Fruit fly (Drosophila melanogaster) whole organism, embryonic: ENCODE results near the gene CG4942.

Experiments used
- Bdp1 ChIP-seq: fragments of 200-800 bp; sonication (Bioruptor generic); optimal IDR thresholded peaks from 3 replicates; lab custom pipeline; 2016; ENCODE audit warnings: missing biosample characterization, missing genetic modification characterization
- Bgb ChIP-seq: fragments of 200-800 bp; sonication (Bioruptor generic); IDR thresholded peaks from 2 replicates; pipeline ENCODE4 v1.3.6; 2022; ENCODE audit warnings: missing biosample characterization, missing genetic modification characterization; ENCODE audit not compliant: partially characterized antibody
- Blimp-1 ChIP-seq: fragments of 200-800 bp; sonication (Bioruptor generic); optimal IDR thresholded peaks from 3 replicates; lab custom pipeline; 2018; ENCODE audit warnings: missing biosample characterization, missing genetic modification characterization, mild to moderate bottlenecking, moderate library complexity, missing genetic modification reagents
- CG11723 ChIP-seq: fragments of 200-800 bp; sonication (Bioruptor generic); optimal IDR thresholded peaks from 2 replicates; lab custom pipeline; 2017; ENCODE audit warnings: missing biosample characterization, mild to moderate bottlenecking, missing genetic modification characterization
- CG12155 ChIP-seq: fragments of 200-800 bp; sonication (Bioruptor generic); optimal IDR thresholded peaks from 3 replicates; lab custom pipeline; 2016; ENCODE audit warnings: missing biosample characterization, missing genetic modification characterization
- CG12659 ChIP-seq: fragments of 200-800 bp; sonication (Bioruptor generic); optimal IDR thresholded peaks from 3 replicates; lab custom pipeline; 2017; ENCODE audit warnings: mild to moderate bottlenecking, missing biosample characterization, missing genetic modification reagents, missing genetic modification characterization
- CG15269 ChIP-seq: fragments of 200-800 bp; sonication (Bioruptor generic); optimal IDR thresholded peaks from 2 replicates; lab custom pipeline; 2018; ENCODE audit warnings: missing biosample characterization, mild to moderate bottlenecking, missing genetic modification characterization, moderate library complexity
- CG1529 ChIP-seq: fragments of 200-800 bp; sonication (Bioruptor generic); optimal IDR thresholded peaks from 3 replicates; lab custom pipeline; 2018; ENCODE audit warnings: missing biosample characterization, missing genetic modification characterization
- CG1603 ChIP-seq: fragments of 200-800 bp; sonication (Bioruptor generic); optimal IDR thresholded peaks from 2 replicates; lab custom pipeline; 2019; ENCODE audit warnings: missing biosample characterization, mild to moderate bottlenecking, missing genetic modification characterization, moderate library complexity
- CG2116 ChIP-seq: fragments of 200-800 bp; sonication (Bioruptor generic); optimal IDR thresholded peaks from 3 replicates; lab custom pipeline; 2018; ENCODE audit warnings: missing biosample characterization, mild to moderate bottlenecking, missing genetic modification characterization
- CG2678 ChIP-seq: fragments of 200-800 bp; sonication (Bioruptor generic); optimal IDR thresholded peaks from 3 replicates; lab custom pipeline; 2019; ENCODE audit warnings: missing biosample characterization, mild to moderate bottlenecking, missing genetic modification characterization, moderate library complexity
- CG32772 ChIP-seq: fragments of 200-800 bp; sonication (Bioruptor generic); IDR thresholded peaks from 2 replicates; pipeline ENCODE4 v1.3.6; 2022; ENCODE audit warnings: missing biosample characterization, missing genetic modification characterization
- CG4282 ChIP-seq: fragments of 200-800 bp; sonication (Bioruptor generic); optimal IDR thresholded peaks from 2 replicates; lab custom pipeline; 2016; ENCODE audit warnings: missing biosample characterization, missing genetic modification characterization
- CG6689 ChIP-seq: fragments of 200-800 bp; sonication (Bioruptor generic); IDR thresholded peaks from 2 replicates; pipeline ENCODE4 v1.3.6; 2022; ENCODE audit warnings: missing biosample characterization, missing genetic modification characterization
- CG6854 ChIP-seq: fragments of 200-800 bp; sonication (Bioruptor generic); optimal IDR thresholded peaks from 3 replicates; lab custom pipeline; 2017; ENCODE audit warnings: missing biosample characterization, mild to moderate bottlenecking, missing genetic modification characterization
- CG7556 ChIP-seq: fragments of 200-800 bp; sonication (Bioruptor generic); optimal IDR thresholded peaks from 2 replicates; lab custom pipeline; 2017; ENCODE audit warnings: missing biosample characterization, mild to moderate bottlenecking, missing genetic modification characterization
- CG7786 ChIP-seq: fragments of 200-800 bp; sonication (Bioruptor generic); optimal IDR thresholded peaks from 2 replicates; lab custom pipeline; 2016; ENCODE audit warnings: missing biosample characterization, missing genetic modification characterization
- CG8388 ChIP-seq: fragments of 200-800 bp; sonication (Bioruptor generic); optimal IDR thresholded peaks from 2 replicates; lab custom pipeline; 2019; ENCODE audit warnings: missing biosample characterization, mild to moderate bottlenecking, missing genetic modification characterization, moderate library complexity
- CG9609 ChIP-seq: fragments of 200-800 bp; sonication (Bioruptor generic); optimal IDR thresholded peaks from 3 replicates; lab custom pipeline; 2016; ENCODE audit warnings: missing biosample characterization, missing genetic modification characterization
- CG9727 ChIP-seq: fragments of 200-800 bp; sonication (Bioruptor generic); optimal IDR thresholded peaks from 3 replicates; lab custom pipeline; 2017; ENCODE audit warnings: missing biosample characterization, mild to moderate bottlenecking, missing genetic modification characterization
- CG9932 ChIP-seq: fragments of 200-800 bp; sonication (Bioruptor generic); IDR thresholded peaks from 2 replicates; pipeline ENCODE4 v1.3.6; 2022; ENCODE audit warnings: missing biosample characterization, missing genetic modification characterization
- CkIIα-i1 ChIP-seq: fragments of 200-800 bp; sonication (Bioruptor generic); IDR thresholded peaks from 2 replicates; pipeline ENCODE4 v1.3.6; 2022; ENCODE audit warnings: missing biosample characterization, missing genetic modification characterization
- D19B ChIP-seq: fragments of 200-800 bp; sonication (Bioruptor generic); optimal IDR thresholded peaks from 2 replicates; lab custom pipeline; 2017; ENCODE audit warnings: missing biosample characterization, mild to moderate bottlenecking, missing genetic modification characterization
- Doc3 ChIP-seq: fragments of 200-800 bp; sonication (Bioruptor generic); IDR thresholded peaks from 3 replicates; pipeline ENCODE4 v1.3.6; 2022; ENCODE audit warnings: missing biosample characterization, missing genetic modification characterization; ENCODE audit not compliant: partially characterized antibody
- NC2α ChIP-seq: fragments of 200-800 bp; sonication (Bioruptor generic); optimal IDR thresholded peaks from 2 replicates; lab custom pipeline; 2016; ENCODE audit warnings: missing biosample characterization, missing genetic modification characterization
- NC2β ChIP-seq: fragments of 200-800 bp; sonication (Bioruptor generic); optimal IDR thresholded peaks from 2 replicates; lab custom pipeline; 2016; ENCODE audit warnings: missing biosample characterization, missing genetic modification characterization
- NFAT ChIP-seq: fragments of 200-800 bp; sonication (Bioruptor generic); IDR thresholded peaks from 2 replicates; pipeline ENCODE4 v1.3.6; 2022; ENCODE audit warnings: missing biosample characterization, missing genetic modification characterization
- Rfx ChIP-seq: fragments of 200-800 bp; sonication (Bioruptor generic); IDR thresholded peaks from 2 replicates; pipeline ENCODE4 v1.3.6; 2022; ENCODE audit warnings: missing biosample characterization, missing genetic modification characterization
- Sox102F ChIP-seq: fragments of 200-800 bp; sonication (Bioruptor generic); optimal IDR thresholded peaks from 2 replicates; lab custom pipeline; 2018; ENCODE audit warnings: missing biosample characterization, mild to moderate bottlenecking, missing genetic modification characterization, moderate library complexity
- Spps ChIP-seq: fragments of 200-800 bp; sonication (Bioruptor generic); optimal IDR thresholded peaks from 2 replicates; lab custom pipeline; 2018; ENCODE audit warnings: missing biosample characterization, mild to moderate bottlenecking, missing genetic modification characterization
- Stat92E ChIP-seq, 3 experiments: fragments of >200 bp in 2 of 3; fragments of 200-800 bp in 1 of 3; sonication (Bioruptor generic) in 1 of 3; optimal IDR thresholded peaks; 2 replicates each; lab custom pipeline; 2017 to 2019; ENCODE audit warnings: missing biosample characterization in 3 of 3, missing genetic modification characterization in 3 of 3, mild to moderate bottlenecking in 1 of 3, moderate library complexity in 1 of 3
- ash1 ChIP-seq: fragments of 200-800 bp; sonication (Bioruptor generic); optimal IDR thresholded peaks from 2 replicates; lab custom pipeline; 2018; ENCODE audit warnings: missing biosample characterization, mild to moderate bottlenecking, missing genetic modification characterization
- bowl ChIP-seq: fragments of 200-800 bp; sonication (Bioruptor generic); IDR thresholded peaks from 2 replicates; pipeline ENCODE4 v1.3.6; 2022; ENCODE audit warnings: missing biosample characterization, missing genetic modification characterization
- cg ChIP-seq: fragments of 200-800 bp; sonication (Bioruptor generic); optimal IDR thresholded peaks from 3 replicates; lab custom pipeline; 2019; ENCODE audit warnings: missing biosample characterization, mild to moderate bottlenecking, missing genetic modification characterization, moderate library complexity
- ewg ChIP-seq: fragments of 200-800 bp; sonication (Bioruptor generic); optimal IDR thresholded peaks from 3 replicates; lab custom pipeline; 2017; ENCODE audit warnings: mild to moderate bottlenecking, missing biosample characterization, missing genetic modification reagents, missing genetic modification characterization
- exex ChIP-seq: fragments of 200-800 bp; sonication (Bioruptor generic); optimal IDR thresholded peaks from 4 replicates; lab custom pipeline; 2018; ENCODE audit warnings: missing biosample characterization, mild to moderate bottlenecking, missing genetic modification characterization, moderate library complexity
- fd64A ChIP-seq: fragments of 200-800 bp; sonication (Bioruptor generic); optimal IDR thresholded peaks from 3 replicates; lab custom pipeline; 2018; ENCODE audit warnings: missing biosample characterization, mild to moderate bottlenecking, missing genetic modification characterization
- kni ChIP-seq: fragments of 200-800 bp; sonication (Bioruptor generic); optimal IDR thresholded peaks from 3 replicates; lab custom pipeline; 2017; ENCODE audit warnings: mild to moderate bottlenecking, missing biosample characterization, missing genetic modification reagents, missing genetic modification characterization
- maf-S ChIP-seq: fragments of 200-800 bp; sonication (Bioruptor generic); optimal IDR thresholded peaks from 2 replicates; lab custom pipeline; 2016; ENCODE audit warnings: missing biosample characterization, missing genetic modification characterization
- nerfin-2 ChIP-seq: fragments of 200-800 bp; sonication (Bioruptor generic); IDR thresholded peaks from 2 replicates; pipeline ENCODE4 v1.3.6; 2022; ENCODE audit warnings: missing biosample characterization, missing genetic modification characterization; ENCODE audit not compliant: partially characterized antibody
- pb ChIP-seq: fragments of 200-800 bp; sonication (Bioruptor generic); optimal IDR thresholded peaks from 3 replicates; lab custom pipeline; 2016; ENCODE audit warnings: missing biosample characterization, missing genetic modification characterization
- pfk ChIP-seq: fragments of 200-800 bp; sonication (Bioruptor generic); optimal IDR thresholded peaks from 2 replicates; lab custom pipeline; 2018; ENCODE audit warnings: missing biosample characterization, mild to moderate bottlenecking, missing genetic modification characterization, moderate library complexity
- prd ChIP-seq, 3 experiments: fragments of >200 bp in 2 of 3; fragments of 200-800 bp in 1 of 3; sonication (Bioruptor generic) in 1 of 3; optimal IDR thresholded peaks in 2 of 3; IDR thresholded peaks in 1 of 3; 2 replicates in 2 of 3; 3 replicates in 1 of 3; pipeline versions ENCODE4 v1.3.6 to Lab custom; 2017 to 2022; ENCODE audit warnings: missing biosample characterization in 1 of 3, missing genetic modification characterization in 1 of 3
- ranshi ChIP-seq: fragments of 200-800 bp; sonication (Bioruptor generic); IDR thresholded peaks from 2 replicates; pipeline ENCODE4 v1.3.6; 2022; ENCODE audit warnings: missing biosample characterization, missing genetic modification characterization
- shn ChIP-seq: fragments of 200-800 bp; sonication (Bioruptor generic); optimal IDR thresholded peaks from 3 replicates; lab custom pipeline; 2016; ENCODE audit warnings: missing biosample characterization, missing genetic modification characterization
- so ChIP-seq: fragments of 200-800 bp; sonication (Bioruptor generic); IDR thresholded peaks from 3 replicates; pipeline ENCODE4 v1.3.6; 2022; ENCODE audit warnings: missing biosample characterization, missing genetic modification characterization
- tgo ChIP-seq: fragments of 200-800 bp; sonication (Bioruptor generic); IDR thresholded peaks from 3 replicates; pipeline ENCODE4 v1.3.6; 2022; ENCODE audit warnings: missing biosample characterization, missing genetic modification characterization
- unpg ChIP-seq: fragments of 200-800 bp; sonication (Bioruptor generic); optimal IDR thresholded peaks from 3 replicates; lab custom pipeline; 2018; ENCODE audit warnings: missing biosample characterization, mild to moderate bottlenecking, missing genetic modification characterization, moderate library complexity
- vfl ChIP-seq: fragments of 200-800 bp; sonication (Bioruptor generic); optimal IDR thresholded peaks from 2 replicates; lab custom pipeline; 2016; ENCODE audit warnings: missing biosample characterization, missing genetic modification characterization
- zf30C ChIP-seq: fragments of 200-800 bp; sonication (Bioruptor generic); optimal IDR thresholded peaks from 3 replicates; lab custom pipeline; 2018; ENCODE audit warnings: missing biosample characterization, mild to moderate bottlenecking, missing genetic modification characterization

The CG4942 gene

DNA sequence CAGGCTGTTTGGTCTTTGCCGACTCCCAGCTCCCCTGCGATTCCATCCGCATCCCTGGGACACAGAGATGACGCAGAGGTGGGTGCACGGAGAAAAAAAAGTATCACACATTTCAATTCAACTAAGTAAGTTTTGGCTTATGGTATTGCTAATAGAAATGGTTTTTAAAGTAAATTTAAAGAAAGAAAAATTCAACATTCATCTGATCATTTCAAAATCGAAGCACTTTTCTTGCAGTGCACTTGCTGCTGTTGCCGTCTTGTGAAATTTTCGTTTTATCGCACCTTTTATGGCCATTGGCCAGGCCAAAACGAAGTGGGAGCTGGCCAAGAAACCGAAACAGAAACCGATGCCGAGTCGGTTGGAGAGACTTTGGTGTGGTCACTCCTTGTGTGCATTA, 27.6 kb upstream of the CG4942 start (continued):
- TF ChIP-seq CG32772 (GFP tag; lab: Robert Waterston, UW) (peak; percentile 78), CG1529 (peak; percentile 14), zf30C (GFP tag; lab: Kevin White, UChicago) (peak; percentile 78), bowl (GFP tag; lab: Robert Waterston, UW) (no peak), Stat92E (GFP tag; optimal IDR thresholded peaks at IDR 0.05; lab: Kevin White, UChicago) (no peak), CkIIα-i1 (GFP tag; lab: Robert Waterston, UW) (no peak), ranshi (GFP tag; lab: Robert Waterston, UW) (peak; percentile 72; the same call in 1 of the 2 replicates), Sox102F (GFP tag; lab: Kevin White, UChicago) (peak; percentile 55), CG4282 (GFP tag; lab: Kevin White, UChicago) (no peak), CG15269 (tag; lab: Kevin White, UChicago) (peak; percentile 38), kni (no peak), CG7556 (peak; percentile 50), Bdp1 (peak; percentile 1), shn (GFP tag; lab: Kevin White, UChicago) (peak; percentile 40), CG11723 (GFP tag; lab: Kevin White, UChicago) (no peak), CG7786 (GFP tag; lab: Kevin White, UChicago) (peak; percentile 55), ewg (GFP tag; lab: Kevin White, UChicago) (peak; percentile 31), CG2116 (GFP tag; lab: Kevin White, UChicago) (no peak), CG9932 (GFP tag; lab: Robert Waterston, UW) (0 out of 2 replicates have a peak, but pooled peaks have one; percentile 8), so (peak; percentile 61; the same call in 2 of the 3 replicates), NC2α (GFP tag; lab: Kevin White, UChicago) (no peak), CG6854 (GFP tag; lab: Kevin White, UChicago) (no peak), tgo (GFP tag; lab: Robert Waterston, UW) (peak; percentile 65), vfl (GFP tag; lab: Kevin White, UChicago) (no peak), ash1 (no peak), Doc3 (no peak), prd (optimal IDR thresholded peaks at IDR 0.05; lab: Kevin White, UChicago) (no peak), prd (GFP tag; IDR thresholded peaks at IDR 0.05; lab: Robert Waterston, UW) (peak; percentile 91), Rfx (GFP tag; lab: Robert Waterston, UW) (peak; percentile 72; the same call in 1 of the 2 replicates), CG8388 (GFP tag; lab: Kevin White, UChicago) (peak; percentile 43), CG12659 (GFP tag; lab: Kevin White, UChicago) (peak; percentile 12), maf-S (no peak), CG9609 (GFP tag; lab: Kevin White, UChicago) (peak; percentile 36), CG1603 (tag; lab: Kevin White, UChicago) (peak; percentile 64), CG6689 (GFP tag; lab: Robert Waterston, UW) (peak; percentile 83), pb (GFP tag; lab: Kevin White, UChicago) (peak; percentile 61), CG12155 (GFP tag; lab: Kevin White, UChicago) (no peak), NC2β (no peak), nerfin-2 (GFP tag; lab: Robert Waterston, UW) (no peak), CG2678 (tag; lab: Kevin White, UChicago) (peak; percentile 74), cg (GFP tag; lab: Kevin White, UChicago) (no peak), CG9727 (GFP tag; lab: Kevin White, UChicago) (peak; percentile 85), pfk (GFP tag; lab: Kevin White, UChicago) (no peak), Spps (tag; lab: Kevin White, UChicago) (peak; percentile 37), Bgb (GFP tag; lab: Robert Waterston, UW) (no peak), Blimp-1 (GFP tag; lab: Kevin White, UChicago) (peak; percentile 77), D19B (GFP tag; lab: Kevin White, UChicago) (peak; percentile 23), exex (tag; lab: Kevin White, UChicago) (no peak), NFAT (GFP tag; lab: Robert Waterston, UW) (0 out of 2 replicates have a peak, but pooled peaks have one; percentile 34), fd64A (peak; percentile 28), unpg (GFP tag; lab: Kevin White, UChicago) (peak; percentile 36)
